Fruit fly (Drosophila melanogaster): ENCODE data around the gene CtsL4.

Gene CtsL4

dm6 chr2L:10342471-10342870 is 13.9 kb downstream of the CtsL4 start, which contains the start of gene Sps2 (continued):
- TF ChIP-seq lilli (GFP tag; optimal IDR thresholded peaks at IDR 0.05) (peak; percentile 18), gfzf (GFP tag; optimal IDR thresholded peaks at IDR 0.05) (peak; percentile 12), CG16813 (GFP tag; IDR thresholded peaks at IDR 0.05; ENCODE audit: partially characterized antibody) (peak; percentile 75), stwl (tag; optimal IDR thresholded peaks at IDR 0.05) (peak; percentile 57), knrl (GFP tag; IDR thresholded peaks at IDR 0.05; ENCODE audit: partially characterized antibody) (peak; percentile 75; the same call in 2 of the 3 replicates), MESR4 (GFP tag; optimal IDR thresholded peaks at IDR 0.05) (peak; percentile 10), Dek (tag; optimal IDR thresholded peaks at IDR 0.05) (peak; percentile 17), Dp (GFP tag; optimal IDR thresholded peaks at IDR 0.05) (peak; percentile 18), CG4617 (GFP tag; optimal IDR thresholded peaks at IDR 0.05; ENCODE audit: borderline replicate concordance) (peak; percentile 35), Opbp (GFP tag; IDR thresholded peaks at IDR 0.05; ENCODE audit: partially characterized antibody) (peak; percentile 83), inv (GFP tag; IDR thresholded peaks at IDR 0.05; ENCODE audit: partially characterized antibody) (peak; percentile 63), sug (tag; optimal IDR thresholded peaks at IDR 0.05) (peak; percentile 35), CG1603 (tag; optimal IDR thresholded peaks at IDR 0.05) (peak; percentile 35), CG6791 (GFP tag; IDR thresholded peaks at IDR 0.05; ENCODE audit: partially characterized antibody) (peak; percentile 83), CG12391 (tag; optimal IDR thresholded peaks at IDR 0.05) (peak; percentile 37), CG2199 (GFP tag; IDR thresholded peaks at IDR 0.05) (0 out of 3 replicates have a peak, but pooled peaks have one; percentile 27), CG2116 (GFP tag; optimal IDR thresholded peaks at IDR 0.05) (peak; percentile 24), Sox100B (GFP tag; optimal IDR thresholded peaks at IDR 0.05) (no peak), CG14710 (tag; optimal IDR thresholded peaks at IDR 0.05) (peak; percentile 45), wek (GFP tag; optimal IDR thresholded peaks at IDR 0.05) (peak; percentile 4), ato (GFP tag; IDR thresholded peaks at IDR 0.05; ENCODE audit: partially characterized antibody) (peak; percentile 51; the same call in 1 of the 2 replicates), CG17361 (GFP tag; IDR thresholded peaks at IDR 0.05) (0 out of 3 replicates have a peak, but pooled peaks have one; percentile 15), hbn (GFP tag; IDR thresholded peaks at IDR 0.05; ENCODE audit: partially characterized antibody) (peak; percentile 68; the same call in 1 of the 2 replicates), ssp (GFP tag; IDR thresholded peaks at IDR 0.05) (peak; percentile 17; the same call in 1 of the 2 replicates), lov (optimal IDR thresholded peaks at IDR 0.05) (no peak), lov (GFP tag; IDR thresholded peaks at IDR 0.05) (no peak), pzg (GFP tag; optimal IDR thresholded peaks at IDR 0.05) (peak; percentile 54), Elba2 (GFP tag; optimal IDR thresholded peaks at IDR 0.05) (peak; percentile 23), zfh1 (GFP tag; IDR thresholded peaks at IDR 0.05) (0 out of 3 replicates have a peak, but pooled peaks have one; percentile 13), CG14860 (GFP tag; IDR thresholded peaks at IDR 0.05; ENCODE audit: partially characterized antibody) (peak; percentile 40; the same call in 1 of the 3 replicates), CG14441 (GFP tag; IDR thresholded peaks at IDR 0.05) (peak; percentile 37; the same call in 1 of the 2 replicates), nmo (GFP tag; optimal IDR thresholded peaks at IDR 0.05) (peak; percentile 29), CG7786 (GFP tag; optimal IDR thresholded peaks at IDR 0.05) (no peak), CG5953 (GFP tag; IDR thresholded peaks at IDR 0.05) (no peak), CG15601 (tag; optimal IDR thresholded peaks at IDR 0.05) (peak; percentile 30), CG15514 (GFP tag; optimal IDR thresholded peaks at IDR 0.05) (peak; percentile 51), her (GFP tag; optimal IDR thresholded peaks at IDR 0.05) (no peak), CG8290 (GFP tag; optimal IDR thresholded peaks at IDR 0.05) (peak; percentile 48), CG8290 (tag; optimal IDR thresholded peaks at IDR 0.05) (peak in 1 of 2 experiments; percentile 53), CG31441 (GFP tag; IDR thresholded peaks at IDR 0.05) (0 out of 2 replicates have a peak, but pooled peaks have one; percentile 9), CG10565 (GFP tag; optimal IDR thresholded peaks at IDR 0.05) (no peak), CG17829 (tag; optimal IDR thresholded peaks at IDR 0.05) (peak; percentile 42), grn (GFP tag; optimal IDR thresholded peaks at IDR 0.05) (peak; percentile 94), Dref (GFP tag; IDR thresholded peaks at IDR 0.05) (peak; percentile 72), phol (tag; optimal IDR thresholded peaks at IDR 0.05) (peak; percentile 42), CG4360 (GFP tag; IDR thresholded peaks at IDR 0.05) (no peak), Stat92E (GFP tag; optimal IDR thresholded peaks at IDR 0.05) (peak in 1 of 3 experiments; percentile 39), Nf-YC (tag; optimal IDR thresholded peaks at IDR 0.05) (peak; percentile 25), Lpt (GFP tag; optimal IDR thresholded peaks at IDR 0.05) (no peak)
